Fruit fly (Drosophila melanogaster) whole organism, prepupa: ENCODE data around the gene CG17637.

ENCODE experiments used
- Blimp-1 ChIP-seq: fragments of 200-800 bp; sonication (Bioruptor generic); optimal IDR thresholded peaks from 3 replicates; lab custom pipeline; 2017; ENCODE audit warnings: missing biosample characterization, missing genetic modification characterization, mild to moderate bottlenecking, moderate library complexity, missing genetic modification reagents
- CG10669 ChIP-seq: fragments of 200-800 bp; sonication (Bioruptor generic); optimal IDR thresholded peaks from 3 replicates; lab custom pipeline; 2018; ENCODE audit warnings: missing biosample characterization, mild to moderate bottlenecking, missing genetic modification characterization, moderate library complexity
- CG11294 ChIP-seq: fragments of 200-800 bp; sonication (Bioruptor generic); IDR thresholded peaks from 2 replicates; pipeline ENCODE4 v1.3.6; 2022; ENCODE audit warnings: missing biosample characterization, missing genetic modification characterization
- CG15336 ChIP-seq: fragments of 200-800 bp; sonication (Bioruptor generic); IDR thresholded peaks from 2 replicates; pipeline ENCODE4 v1.3.6; 2022; ENCODE audit warnings: missing biosample characterization, missing genetic modification characterization
- CG16779 ChIP-seq: fragments of 200-800 bp; sonication (Bioruptor generic); optimal IDR thresholded peaks from 3 replicates; lab custom pipeline; 2017; ENCODE audit warnings: missing biosample characterization, mild to moderate bottlenecking, missing genetic modification characterization
- CG3032 ChIP-seq: fragments of 200-800 bp; optimal IDR thresholded peaks from 2 replicates; lab custom pipeline; 2019; ENCODE audit warnings: missing biosample characterization, mild to moderate bottlenecking, missing genetic modification characterization, moderate library complexity
- CG31627 ChIP-seq: fragments of 200-800 bp; sonication (Bioruptor generic); optimal IDR thresholded peaks from 3 replicates; lab custom pipeline; 2016; ENCODE audit warnings: missing biosample characterization, missing genetic modification characterization
- CG32006 ChIP-seq: fragments of 200-800 bp; sonication (Bioruptor generic); optimal IDR thresholded peaks from 3 replicates; lab custom pipeline; 2017; ENCODE audit warnings: missing biosample characterization, mild to moderate bottlenecking, missing genetic modification characterization
- CG34406 ChIP-seq: fragments of 200-800 bp; sonication (Bioruptor generic); optimal IDR thresholded peaks from 3 replicates; lab custom pipeline; 2016; ENCODE audit warnings: missing biosample characterization, missing genetic modification characterization
- CG3919 ChIP-seq: fragments of 200-800 bp; sonication (Bioruptor generic); optimal IDR thresholded peaks from 3 replicates; lab custom pipeline; 2016; ENCODE audit warnings: missing biosample characterization, missing genetic modification characterization
- CG6276 ChIP-seq: fragments of 200-800 bp; sonication (Bioruptor generic); optimal IDR thresholded peaks from 2 replicates; lab custom pipeline; 2017; ENCODE audit warnings: missing biosample characterization, mild to moderate bottlenecking, missing genetic modification characterization
- CG6792 ChIP-seq: fragments of 200-800 bp; sonication (Bioruptor generic); optimal IDR thresholded peaks from 3 replicates; lab custom pipeline; 2016; ENCODE audit warnings: missing biosample characterization, missing genetic modification characterization
- CG6808 ChIP-seq: fragments of 200-800 bp; sonication (Bioruptor generic); optimal IDR thresholded peaks from 3 replicates; lab custom pipeline; 2017; ENCODE audit warnings: missing biosample characterization, missing genetic modification characterization, mild to moderate bottlenecking, moderate library complexity, missing genetic modification reagents
- CG8119 ChIP-seq: fragments of 200-800 bp; sonication (Bioruptor generic); IDR thresholded peaks from 3 replicates; pipeline ENCODE4 v1.3.6; 2022; ENCODE audit warnings: missing biosample characterization, missing genetic modification characterization
- CG8319 ChIP-seq: fragments of 200-800 bp; sonication (Bioruptor generic); optimal IDR thresholded peaks from 3 replicates; lab custom pipeline; 2016; ENCODE audit warnings: missing biosample characterization, missing genetic modification characterization
- CG9139 ChIP-seq: fragments of 200-800 bp; sonication (Bioruptor generic); optimal IDR thresholded peaks from 3 replicates; lab custom pipeline; 2017; ENCODE audit warnings: missing biosample characterization, mild to moderate bottlenecking, missing genetic modification characterization
- Eip75B ChIP-seq: fragments of 200-800 bp; sonication (Bioruptor generic); optimal IDR thresholded peaks from 3 replicates; lab custom pipeline; 2016; ENCODE audit warnings: missing biosample characterization, missing genetic modification characterization
- Eip78C ChIP-seq: fragments of 200-800 bp; sonication (Bioruptor generic); peaks from one replicate; lab custom pipeline; 2016; ENCODE audit warnings: missing biosample characterization, missing genetic modification characterization
- Ets96B ChIP-seq: fragments of 200-800 bp; optimal IDR thresholded peaks from 2 replicates; lab custom pipeline; 2019; ENCODE audit warnings: missing biosample characterization, mild to moderate bottlenecking, missing genetic modification characterization, moderate library complexity
- Gug ChIP-seq: fragments of 200-800 bp; sonication (Bioruptor generic); IDR thresholded peaks from 2 replicates; pipeline ENCODE4 v1.3.6; 2022; ENCODE audit warnings: missing biosample characterization, missing genetic modification characterization
- Hr38 ChIP-seq: sonication (Bioruptor generic); optimal IDR thresholded peaks from 2 replicates; lab custom pipeline; 2016; ENCODE audit warnings: missing biosample characterization, missing genetic modification characterization
- Hr39 ChIP-seq: fragments of 200-800 bp; sonication (Bioruptor generic); optimal IDR thresholded peaks from 2 replicates; lab custom pipeline; 2016; ENCODE audit warnings: missing biosample characterization, missing genetic modification characterization
- Hr4 ChIP-seq: fragments of 200-800 bp; sonication (Bioruptor generic); optimal IDR thresholded peaks from 3 replicates; lab custom pipeline; 2016; ENCODE audit warnings: missing biosample characterization, missing genetic modification characterization
- Met ChIP-seq: fragments of 200-800 bp; sonication (Bioruptor generic); optimal IDR thresholded peaks from 3 replicates; lab custom pipeline; 2016; ENCODE audit warnings: missing biosample characterization, missing genetic modification characterization
- OdsH ChIP-seq: fragments of 200-800 bp; sonication (Bioruptor generic); optimal IDR thresholded peaks from 3 replicates; lab custom pipeline; 2016; ENCODE audit warnings: missing biosample characterization, missing genetic modification characterization
- Sox14 ChIP-seq: fragments of 200-800 bp; sonication (Bioruptor generic); optimal IDR thresholded peaks from 3 replicates; lab custom pipeline; 2016; ENCODE audit warnings: missing biosample characterization, missing genetic modification characterization
- Sox15 ChIP-seq: fragments of 200-800 bp; sonication (Bioruptor generic); optimal IDR thresholded peaks from 3 replicates; lab custom pipeline; 2016; ENCODE audit warnings: missing biosample characterization, missing genetic modification characterization
- cyc ChIP-seq: fragments of 200-800 bp; sonication (Bioruptor generic); optimal IDR thresholded peaks from 3 replicates; lab custom pipeline; 2016; ENCODE audit warnings: missing biosample characterization, missing genetic modification characterization
- lz ChIP-seq: fragments of 200-800 bp; sonication (Bioruptor generic); optimal IDR thresholded peaks from 3 replicates; lab custom pipeline; 2016; ENCODE audit warnings: missing biosample characterization, missing genetic modification characterization
- net ChIP-seq: fragments of 200-800 bp; sonication (Bioruptor generic); optimal IDR thresholded peaks from 3 replicates; lab custom pipeline; 2016; ENCODE audit warnings: missing biosample characterization, missing genetic modification characterization
- pdm3 ChIP-seq: fragments of 200-800 bp; sonication (Bioruptor generic); optimal IDR thresholded peaks from 3 replicates; lab custom pipeline; 2016; ENCODE audit warnings: missing biosample characterization, missing genetic modification characterization
- spab ChIP-seq: fragments of 200-800 bp; sonication (Bioruptor generic); optimal IDR thresholded peaks from 2 replicates; lab custom pipeline; 2017; ENCODE audit warnings: missing biosample characterization, mild to moderate bottlenecking, missing genetic modification characterization, missing genetic modification reagents
- ss ChIP-seq, 2 experiments: fragments of 200-800 bp; sonication (Bioruptor generic); optimal IDR thresholded peaks; 2 replicates in 1 of 2; 3 replicates in 1 of 2; lab custom pipeline; 2017 to 2018; ENCODE audit warnings: mild to moderate bottlenecking in 2 of 2, missing biosample characterization in 2 of 2, missing genetic modification characterization in 2 of 2, moderate library complexity in 1 of 2
- svp ChIP-seq: fragments of 200-800 bp; sonication (Bioruptor generic); peaks from one replicate; lab custom pipeline; 2016; ENCODE audit warnings: missing biosample characterization, missing genetic modification characterization
- vri ChIP-seq: fragments of 200-800 bp; sonication (Bioruptor generic); optimal IDR thresholded peaks from 3 replicates; lab custom pipeline; 2016; ENCODE audit warnings: missing biosample characterization, mild to moderate bottlenecking, missing genetic modification characterization

The CG17637 gene

DNA sequence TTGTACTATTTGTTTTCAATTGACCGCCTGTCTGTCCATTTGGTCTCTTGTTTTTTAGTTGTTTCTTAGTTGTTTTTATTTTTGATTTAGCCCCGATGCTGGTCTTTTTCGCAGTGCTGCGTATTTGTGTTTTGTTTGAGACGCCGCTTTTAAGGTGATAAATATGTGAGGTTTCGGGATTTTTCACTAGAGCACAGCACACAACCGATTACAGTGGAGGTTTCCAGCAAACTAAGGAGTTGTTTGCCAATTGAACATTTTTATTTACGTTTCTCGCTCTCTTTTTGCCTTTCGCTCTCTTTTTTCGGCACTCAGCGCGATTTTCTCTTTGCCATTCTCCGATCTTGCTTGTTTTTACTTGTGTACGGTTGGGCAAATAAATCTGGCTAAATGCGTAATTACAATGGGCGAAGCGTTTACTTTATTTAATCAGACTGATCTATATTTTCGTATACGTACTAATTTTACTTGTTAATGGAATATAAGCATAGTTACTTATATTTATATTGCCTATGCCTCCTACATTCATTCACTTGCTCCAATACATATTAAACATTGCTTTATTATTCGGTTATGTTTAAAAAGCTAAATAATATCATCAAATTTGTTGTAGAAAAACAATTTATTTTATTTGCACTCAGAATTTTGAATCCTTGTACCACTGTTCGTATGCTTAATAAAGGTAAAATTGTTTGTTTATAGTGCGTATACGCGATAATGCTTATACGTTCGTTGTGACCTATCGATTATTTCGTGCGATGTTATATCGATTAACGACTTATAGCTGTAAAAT, 36.4 kb downstream of the CG17637 start, which contains the start of gene Rcd2 (continued):
- peak; percentile 89 for TF ChIP-seq CG8119 (GFP tag; lab: Robert Waterston, UW)
- TF ChIP-seq CG10669 = peak; percentile 70
- peak; percentile 78 for TF ChIP-seq Sox14 (GFP tag; lab: Kevin White, UChicago)
- peak; percentile 49 for TF ChIP-seq Blimp-1 (GFP tag; lab: Kevin White, UChicago)
- peak; percentile 53 for TF ChIP-seq spab (GFP tag; lab: Kevin White, UChicago)
- peak; percentile 86 for TF ChIP-seq CG6276
- TF ChIP-seq CG3919 (GFP tag; lab: Kevin White, UChicago) = peak; percentile 83
- peak; percentile 90 for TF ChIP-seq CG15336 (GFP tag; lab: Robert Waterston, UW)
- TF ChIP-seq Hr4 (GFP tag; lab: Kevin White, UChicago) = peak; percentile 87
- peak; percentile 51 for TF ChIP-seq CG11294 (GFP tag; lab: Robert Waterston, UW)
- TF ChIP-seq Gug (GFP tag; lab: Robert Waterston, UW) = peak; percentile 75
- TF ChIP-seq CG16779 = peak; percentile 84
- TF ChIP-seq Hr39 (GFP tag; lab: Kevin White, UChicago) = peak; percentile 55
- peak; percentile 84 for TF ChIP-seq Eip75B
- peak; percentile 69 for TF ChIP-seq vri (GFP tag; lab: Kevin White, UChicago)
- TF ChIP-seq CG3032 (tag; lab: Kevin White, UChicago) = peak; percentile 65
- peak; percentile 74 for TF ChIP-seq pdm3
- TF ChIP-seq CG34406 (GFP tag; lab: Kevin White, UChicago) = peak; percentile 85
- peak; percentile 52 to 82 for TF ChIP-seq ss (GFP tag; optimal IDR thresholded peaks at IDR 0.05; lab: Kevin White, UChicago)
- TF ChIP-seq net (GFP tag; lab: Kevin White, UChicago) = peak; percentile 87
- peak; percentile 75 for TF ChIP-seq CG8319
- TF ChIP-seq Ets96B = peak; percentile 81
- peak; percentile 84 for TF ChIP-seq Met (GFP tag; lab: Kevin White, UChicago)
- TF ChIP-seq OdsH (GFP tag; lab: Kevin White, UChicago) = peak; percentile 80
- TF ChIP-seq Hr38 (GFP tag; lab: Kevin White, UChicago) = no peak
- TF ChIP-seq cyc (GFP tag; lab: Kevin White, UChicago) = peak; percentile 59
- TF ChIP-seq Eip78C = peak; percentile 93
- peak; percentile 61 for TF ChIP-seq CG6808 (GFP tag; lab: Kevin White, UChicago)
- peak; percentile 66 for TF ChIP-seq CG6792 (GFP tag; lab: Kevin White, UChicago)
- TF ChIP-seq Sox15 (GFP tag; lab: Kevin White, UChicago) = peak; percentile 26
- TF ChIP-seq lz (GFP tag; lab: Kevin White, UChicago) = peak; percentile 76
- TF ChIP-seq CG32006 (GFP tag; lab: Kevin White, UChicago) = peak; percentile 86
- peak; percentile 62 for TF ChIP-seq CG9139 (GFP tag; lab: Kevin White, UChicago)
- peak; percentile 43 for TF ChIP-seq CG31627 (GFP tag; lab: Kevin White, UChicago)
- TF ChIP-seq svp (GFP tag; lab: Kevin White, UChicago) = peak; percentile 94

DNA sequence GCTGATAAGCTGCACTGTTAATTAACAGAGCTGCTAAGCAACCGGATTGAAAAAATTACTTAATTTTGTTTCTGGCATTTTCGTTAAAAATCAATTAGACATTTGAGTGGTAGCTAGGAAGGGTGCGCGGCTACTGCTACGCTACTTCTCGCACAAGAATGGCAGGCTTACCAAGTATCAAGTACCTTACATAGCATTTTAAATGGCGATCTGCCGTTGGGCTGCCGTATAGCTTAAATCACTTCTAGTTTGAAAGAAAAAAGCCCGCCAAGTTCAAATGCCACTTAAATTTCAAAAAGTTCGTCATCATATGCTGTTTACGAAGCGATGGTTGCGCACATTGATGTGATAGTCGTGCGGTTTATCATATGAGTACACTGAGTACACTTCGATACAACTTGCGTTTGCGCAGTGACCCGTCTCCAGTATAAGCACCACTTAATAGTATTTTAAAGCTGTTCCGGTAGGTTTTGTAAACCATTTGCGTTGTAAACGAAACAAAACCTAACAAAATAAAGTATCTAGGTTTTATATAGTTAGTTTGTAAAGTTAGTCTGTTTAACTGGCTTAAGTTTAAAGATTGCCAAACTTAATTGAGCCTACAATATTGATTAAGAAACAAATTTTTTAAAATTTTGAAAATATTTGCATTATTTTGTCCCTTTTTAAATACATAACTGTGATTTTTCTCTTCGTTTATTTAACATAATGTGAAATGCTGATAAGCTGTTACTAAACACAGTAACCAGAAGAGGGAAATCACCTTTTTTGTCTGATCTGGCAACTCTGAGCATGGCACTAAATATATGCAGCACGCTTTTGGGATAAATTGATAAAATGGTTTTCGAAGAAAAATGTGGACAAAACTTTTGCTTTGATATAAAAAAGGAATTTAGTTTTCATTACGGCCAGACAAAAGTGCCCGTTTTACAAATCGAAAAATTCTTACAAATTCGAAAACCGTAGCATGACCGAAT, 37.3 kb downstream of the CG17637 start:
- TF ChIP-seq Eip78C (peak; percentile 52), cyc (GFP tag; lab: Kevin White, UChicago) (no peak), CG31627 (GFP tag; lab: Kevin White, UChicago) (no peak)
